Worm (Caenorhabditis elegans) whole organism, early embryonic: Measurements from ENCODE around the gene K10D11.6.

Experiments used
- ama-1 ChIP-seq: fragments of 150-350 bp; optimal IDR thresholded peaks from 2 replicates; lab custom pipeline; 2014
- ets-7 ChIP-seq: sonication (generic microtip); optimal IDR thresholded peaks from 2 replicates; lab custom pipeline; 2016; ENCODE audit warnings: missing genotype, missing genetic modification characterization, missing compliant biosample characterization
- hnd-1 ChIP-seq: sonication (generic microtip); optimal IDR thresholded peaks from 2 replicates; lab custom pipeline; 2016; ENCODE audit warnings: missing genetic modification characterization, missing compliant biosample characterization

- TF ChIP-seq ama-1 (lab: Kevin White, UChicago), result no peak
- TF ChIP-seq ets-7 (tag; lab: Kevin White, UChicago), result no peak
- no peak for TF ChIP-seq hnd-1 (tag; lab: Kevin White, UChicago)
These were observed 33.6 kb upstream of the K10D11.6 start for ce11 chrIV:13022892-13023291.
